Worm (Caenorhabditis elegans) whole organism, young adult: ENCODE data around the gene ZK546.19.

Experiments
- B0019.2 ChIP-seq: fragments of 200-800 bp; sonication (Bioruptor generic); conservative IDR thresholded peaks from 2 replicates; pipeline ENCODE4 v1.3.6; 2022; ENCODE audit warnings: missing genetic modification reagents, missing genetic modification characterization, missing compliant biosample characterization
- B0336.3 ChIP-seq: fragments of 200-800 bp; sonication (Bioruptor generic); IDR thresholded peaks from 2 replicates; pipeline ENCODE4 v1.3.6; 2022; ENCODE audit warnings: missing genetic modification characterization, missing compliant biosample characterization
- F49E8.2 ChIP-seq: sonication (generic microtip); optimal IDR thresholded peaks from 3 replicates; lab custom pipeline; 2017; ENCODE audit warnings: missing genetic modification characterization, mild to moderate bottlenecking, missing compliant biosample characterization, antibody characterized with exemption, moderate library complexity; ENCODE audit not compliant: insufficient read depth
- F57A8.1 ChIP-seq: fragments of 200-800 bp; sonication (Bioruptor generic); optimal IDR thresholded peaks from 2 replicates; lab custom pipeline; 2018; ENCODE audit warnings: mild to moderate bottlenecking, missing genetic modification characterization, moderate library complexity, missing compliant biosample characterization
- K12H6.12 ChIP-seq: fragments of 200-800 bp; sonication (Bioruptor generic); optimal IDR thresholded peaks from 2 replicates; lab custom pipeline; 2018; ENCODE audit warnings: mild to moderate bottlenecking, missing genetic modification characterization, missing compliant biosample characterization
- T07F8.4 ChIP-seq: sonication (generic microtip); optimal IDR thresholded peaks from 2 replicates; lab custom pipeline; 2016; ENCODE audit warnings: mild to moderate bottlenecking, missing genetic modification characterization, moderate library complexity, missing compliant biosample characterization
- T26A5.8 ChIP-seq: sonication (generic microtip); optimal IDR thresholded peaks from 2 replicates; lab custom pipeline; 2016; ENCODE audit warnings: missing genetic modification characterization, missing compliant biosample characterization
- Y53F4B.3 ChIP-seq: fragments of 200-800 bp; sonication (Bioruptor generic); IDR thresholded peaks from 2 replicates; pipeline ENCODE4 v1.3.6; 2022; ENCODE audit warnings: missing genetic modification reagents, missing genetic modification characterization, missing compliant biosample characterization
- Y79H2A.3 ChIP-seq: fragments of 200-800 bp; sonication (Bioruptor generic); conservative IDR thresholded peaks from 2 replicates; pipeline ENCODE4 v1.3.6; 2022; ENCODE audit warnings: missing genetic modification reagents, missing genetic modification characterization, missing compliant biosample characterization
- ZK185.1 ChIP-seq: sonication (generic microtip); optimal IDR thresholded peaks from 2 replicates; lab custom pipeline; 2016; ENCODE audit warnings: mild to moderate bottlenecking, missing genetic modification characterization, missing compliant biosample characterization; ENCODE audit not compliant: poor library complexity, severe bottlenecking
- ama-1 ChIP-seq, 3 experiments: fragments of 150-350 bp in 1 of 3; sonication (generic microtip) in 2 of 3; optimal IDR thresholded peaks; 2 replicates each; lab custom pipeline; 2014 to 2018; ENCODE audit warnings: missing biosample characterization in 2 of 3, missing genetic modification characterization in 2 of 3, missing genetic modification reagents in 2 of 3
- atf-7 ChIP-seq: sonication (generic microtip); optimal IDR thresholded peaks from 2 replicates; lab custom pipeline; 2017; ENCODE audit warnings: mild to moderate bottlenecking, missing genetic modification characterization, missing compliant biosample characterization
- athp-1 ChIP-seq: sonication (generic microtip); optimal IDR thresholded peaks from 2 replicates; lab custom pipeline; 2017; ENCODE audit warnings: mild to moderate bottlenecking, missing genetic modification characterization, missing compliant biosample characterization
- attf-3 ChIP-seq: fragments of 200-800 bp; sonication (Bioruptor generic); conservative IDR thresholded peaks from 2 replicates; pipeline ENCODE4 v1.3.6; 2022; ENCODE audit warnings: missing genetic modification reagents, missing genetic modification characterization, missing compliant biosample characterization
- attf-6 ChIP-seq: fragments of 200-800 bp; sonication (Bioruptor generic); IDR thresholded peaks from 2 replicates; pipeline ENCODE4 v1.3.6; 2022; ENCODE audit warnings: missing genetic modification reagents, missing genetic modification characterization, missing compliant biosample characterization
- ccch-3 ChIP-seq: fragments of 200-800 bp; sonication (Bioruptor generic); optimal IDR thresholded peaks from 2 replicates; lab custom pipeline; 2018; ENCODE audit warnings: mild to moderate bottlenecking, missing genetic modification characterization, missing compliant biosample characterization
- cebp-1 ChIP-seq, 2 experiments: fragments of 200-800 bp in 1 of 2; sonication (Bioruptor generic) in 1 of 2; sonication (generic microtip) in 1 of 2; IDR thresholded peaks in 1 of 2; optimal IDR thresholded peaks in 1 of 2; 2 replicates each; pipeline versions ENCODE4 v1.3.6 to Lab custom; 2017 to 2022; ENCODE audit warnings: missing compliant biosample characterization in 2 of 2, missing genetic modification characterization in 2 of 2, mild to moderate bottlenecking in 1 of 2, missing genetic modification reagents in 1 of 2, moderate library complexity in 1 of 2
- cebp-2 ChIP-seq: fragments of 200-800 bp; sonication (Bioruptor generic); IDR thresholded peaks from 2 replicates; pipeline ENCODE4 v1.3.6; 2022; ENCODE audit warnings: missing genetic modification characterization, missing compliant biosample characterization
- ceh-100 ChIP-seq: fragments of 200-800 bp; sonication (Bioruptor generic); IDR thresholded peaks from 2 replicates; pipeline ENCODE4 v1.3.6; 2022; ENCODE audit warnings: missing genetic modification reagents, missing genetic modification characterization, missing compliant biosample characterization
- ceh-27 ChIP-seq: fragments of 200-800 bp; sonication (Bioruptor generic); optimal IDR thresholded peaks from 2 replicates; lab custom pipeline; 2018; ENCODE audit warnings: mild to moderate bottlenecking, missing genetic modification characterization, moderate library complexity, missing compliant biosample characterization
- ceh-58 ChIP-seq: fragments of 200-800 bp; sonication (Bioruptor generic); IDR thresholded peaks from 2 replicates; pipeline ENCODE4 v1.3.6; 2022; ENCODE audit warnings: missing genetic modification characterization, missing compliant biosample characterization
- ceh-79 ChIP-seq: sonication (generic microtip); optimal IDR thresholded peaks from 2 replicates; lab custom pipeline; 2017; ENCODE audit warnings: mild to moderate bottlenecking, missing genetic modification characterization, missing compliant biosample characterization
- die-1 ChIP-seq: sonication (generic microtip); optimal IDR thresholded peaks from 2 replicates; lab custom pipeline; 2016; ENCODE audit warnings: missing genotype, mild to moderate bottlenecking, missing genetic modification characterization, missing compliant biosample characterization
- dox-1 ChIP-seq: fragments of 200-800 bp; sonication (Bioruptor generic); IDR thresholded peaks from 2 replicates; pipeline ENCODE4 v1.3.6; 2022; ENCODE audit warnings: missing genetic modification reagents, missing genetic modification characterization, missing compliant biosample characterization
- dpff-1 ChIP-seq: sonication (generic microtip); optimal IDR thresholded peaks from 2 replicates; lab custom pipeline; 2017; ENCODE audit warnings: mild to moderate bottlenecking, missing genetic modification characterization, missing compliant biosample characterization
- dpl-1 ChIP-seq: fragments of 150-350 bp; optimal IDR thresholded peaks from 2 replicates; lab custom pipeline; 2014; ENCODE audit warnings: missing biosample characterization, missing genetic modification reagents, missing genetic modification characterization
- efl-1 ChIP-seq: fragments of 150-350 bp; optimal IDR thresholded peaks from 2 replicates; lab custom pipeline; 2014; ENCODE audit warnings: missing biosample characterization, missing genetic modification reagents, missing genetic modification characterization
- egrh-3 ChIP-seq: fragments of 200-800 bp; sonication (Bioruptor generic); IDR thresholded peaks from 2 replicates; pipeline ENCODE4 v1.3.6; 2022; ENCODE audit warnings: missing genetic modification reagents, missing genetic modification characterization, missing compliant biosample characterization
- hlh-12 ChIP-seq: sonication (generic microtip); optimal IDR thresholded peaks from 2 replicates; lab custom pipeline; 2016; ENCODE audit warnings: missing genetic modification characterization, missing compliant biosample characterization
- lag-1 ChIP-seq: fragments of 200-800 bp; sonication (Bioruptor generic); IDR thresholded peaks from 2 replicates; pipeline ENCODE4 v1.3.6; 2022; ENCODE audit warnings: missing genetic modification reagents, missing genetic modification characterization, missing compliant biosample characterization
- lin-26 ChIP-seq: fragments of 200-800 bp; sonication (Bioruptor generic); IDR thresholded peaks from 2 replicates; pipeline ENCODE4 v1.3.6; 2022; ENCODE audit warnings: missing genetic modification reagents, missing genetic modification characterization, missing compliant biosample characterization
- lin-54 ChIP-seq: fragments of 200-800 bp; sonication (Bioruptor generic); optimal IDR thresholded peaks from 2 replicates; lab custom pipeline; 2018; ENCODE audit warnings: mild to moderate bottlenecking, missing genetic modification characterization, missing compliant biosample characterization
- lsl-1 ChIP-seq: fragments of 200-800 bp; sonication (Bioruptor generic); optimal IDR thresholded peaks from 2 replicates; lab custom pipeline; 2018; ENCODE audit warnings: mild to moderate bottlenecking, missing genetic modification characterization, moderate library complexity, missing compliant biosample characterization
- madf-8 ChIP-seq: fragments of 200-800 bp; sonication (Bioruptor generic); conservative IDR thresholded peaks from 2 replicates; pipeline ENCODE4 v1.3.6; 2022; ENCODE audit warnings: missing genetic modification reagents, missing genetic modification characterization, missing compliant biosample characterization
- mel-28 ChIP-seq: sonication (generic microtip); optimal IDR thresholded peaks from 2 replicates; lab custom pipeline; 2016; ENCODE audit warnings: borderline replicate concordance, mild to moderate bottlenecking, missing genetic modification characterization, missing compliant biosample characterization
- nfya-2 ChIP-seq: fragments of 200-800 bp; sonication (Bioruptor generic); IDR thresholded peaks from 2 replicates; pipeline ENCODE4 v1.3.6; 2022; ENCODE audit warnings: missing genetic modification reagents, missing genetic modification characterization, missing compliant biosample characterization
- nfyb-1 ChIP-seq: fragments of 200-800 bp; sonication (Bioruptor generic); IDR thresholded peaks from 2 replicates; pipeline ENCODE4 v1.3.6; 2022; ENCODE audit warnings: missing genetic modification reagents, missing genetic modification characterization, missing compliant biosample characterization
- rcor-1 ChIP-seq: fragments of 200-800 bp; sonication (Bioruptor generic); IDR thresholded peaks from 2 replicates; pipeline ENCODE4 v1.3.6; 2022; ENCODE audit warnings: missing genetic modification reagents, missing genetic modification characterization, missing compliant biosample characterization
- snpc-4 ChIP-seq, 5 experiments: fragments of 150-350 bp in 1 of 5; sonication (generic microtip) in 4 of 5; optimal IDR thresholded peaks; 2 replicates each; lab custom pipeline; 2014 to 2018; ENCODE audit warnings: missing genetic modification characterization in 5 of 5, missing biosample characterization in 3 of 5, antibody characterized with exemption in 2 of 5, mild to moderate bottlenecking in 2 of 5, missing compliant biosample characterization in 2 of 5, missing genotype in 2 of 5, moderate library complexity in 2 of 5, missing genetic modification reagents in 1 of 5
- somi-1 ChIP-seq: fragments of 200-800 bp; sonication (Bioruptor generic); optimal IDR thresholded peaks from 2 replicates; lab custom pipeline; 2018; ENCODE audit warnings: mild to moderate bottlenecking, missing genetic modification characterization, missing compliant biosample characterization
- sptf-2 ChIP-seq: fragments of 200-800 bp; sonication (Bioruptor generic); optimal IDR thresholded peaks from 2 replicates; lab custom pipeline; 2018; ENCODE audit warnings: mild to moderate bottlenecking, missing genetic modification characterization, missing compliant biosample characterization
- tbx-9 ChIP-seq: sonication (generic microtip); optimal IDR thresholded peaks from 2 replicates; lab custom pipeline; 2016; ENCODE audit warnings: borderline replicate concordance, missing genetic modification characterization, inconsistent platforms, missing compliant biosample characterization
- tlf-1 ChIP-seq: fragments of 200-800 bp; sonication (Bioruptor generic); optimal IDR thresholded peaks from 2 replicates; lab custom pipeline; 2018; ENCODE audit warnings: mild to moderate bottlenecking, missing genetic modification characterization, missing compliant biosample characterization
- unc-130 ChIP-seq: sonication (generic microtip); optimal IDR thresholded peaks from 2 replicates; lab custom pipeline; 2016; ENCODE audit warnings: missing genetic modification reagents, missing genetic modification characterization, missing compliant biosample characterization
- ztf-22 ChIP-seq: fragments of 200-800 bp; sonication (Bioruptor generic); optimal IDR thresholded peaks from 2 replicates; lab custom pipeline; 2018; ENCODE audit warnings: mild to moderate bottlenecking, missing genetic modification characterization, moderate library complexity, missing compliant biosample characterization
- ztf-26 ChIP-seq: sonication (generic microtip); optimal IDR thresholded peaks from 2 replicates; lab custom pipeline; 2017; ENCODE audit warnings: missing genetic modification characterization, missing compliant biosample characterization
- ztf-6 ChIP-seq: fragments of 200-800 bp; sonication (Bioruptor generic); IDR thresholded peaks from 2 replicates; pipeline ENCODE4 v1.3.6; 2022; ENCODE audit warnings: missing genetic modification reagents, missing genetic modification characterization, missing compliant biosample characterization

Gene ZK546.19

DNA sequence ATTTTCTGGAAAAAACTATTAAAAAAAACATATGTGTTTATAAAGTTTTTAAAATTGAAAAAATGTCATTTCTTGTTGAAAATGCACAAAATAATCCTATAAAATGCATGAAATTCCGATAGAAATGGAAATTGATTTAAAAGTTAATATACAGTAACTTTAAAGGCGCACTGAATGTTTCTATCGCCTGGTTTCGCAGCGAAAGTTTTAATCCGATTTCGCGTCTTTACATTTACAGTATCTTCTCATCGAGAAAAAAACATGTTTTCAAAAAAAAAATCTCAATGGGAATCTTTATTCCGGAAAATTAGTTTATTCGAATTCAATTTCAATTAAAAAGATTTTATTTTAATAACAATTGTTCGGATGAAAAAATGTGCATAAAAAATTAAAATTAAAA lies 27.3 kb upstream of the ZK546.19 start, which contains the start of gene R05F9.11 (continued):
- TF ChIP-seq egrh-3 (GFP tag; lab: Robert Waterston, UW) (no peak), ceh-27 (GFP tag; lab: Kevin White, UChicago) (no peak), attf-6 (no peak), die-1 (tag; lab: Kevin White, UChicago) (no peak), B0019.2 (GFP tag; lab: Robert Waterston, UW) (no peak), T07F8.4 (tag; lab: Kevin White, UChicago) (no peak), hlh-12 (no peak), dox-1 (GFP tag; lab: Robert Waterston, UW) (no peak), athp-1 (tag; lab: Kevin White, UChicago) (no peak), cebp-1 (GFP tag; IDR thresholded peaks at IDR 0.05; lab: Robert Waterston, UW) (no peak), cebp-1 (tag; optimal IDR thresholded peaks at IDR 0.05; lab: Kevin White, UChicago) (no peak), dpl-1 (GFP tag; lab: Kevin White, UChicago) (no peak), snpc-4 (GFP tag; optimal IDR thresholded peaks at IDR 0.05; lab: Kevin White, UChicago) (no peak), snpc-4 (tag; optimal IDR thresholded peaks at IDR 0.05; lab: Kevin White, UChicago) (no peak), Y53F4B.3 (GFP tag; lab: Robert Waterston, UW) (no peak), K12H6.12 (tag; lab: Kevin White, UChicago) (no peak), ztf-26 (tag; lab: Kevin White, UChicago) (no peak), ZK185.1 (no peak), lag-1 (GFP tag; lab: Robert Waterston, UW) (no peak), ceh-100 (GFP tag; lab: Robert Waterston, UW) (no peak), ceh-79 (tag; lab: Kevin White, UChicago) (no peak), B0336.3 (GFP tag; lab: Robert Waterston, UW) (no peak), atf-7 (tag; lab: Kevin White, UChicago) (no peak), F57A8.1 (GFP tag; lab: Kevin White, UChicago) (no peak), efl-1 (peak; percentile 27), ccch-3 (GFP tag; lab: Kevin White, UChicago) (no peak), T26A5.8 (tag; lab: Kevin White, UChicago) (no peak), somi-1 (GFP tag; lab: Kevin White, UChicago) (no peak), ztf-22 (GFP tag; lab: Kevin White, UChicago) (no peak), unc-130 (GFP tag; lab: Kevin White, UChicago) (no peak), rcor-1 (0 out of 2 replicates have a peak, but pooled peaks have one; percentile 11), tlf-1 (peak; percentile 4), attf-3 (GFP tag; lab: Robert Waterston, UW) (no peak), nfya-2 (no peak)
- TF ChIP-seq, all 124 proteins: peak for 16

DNA sequence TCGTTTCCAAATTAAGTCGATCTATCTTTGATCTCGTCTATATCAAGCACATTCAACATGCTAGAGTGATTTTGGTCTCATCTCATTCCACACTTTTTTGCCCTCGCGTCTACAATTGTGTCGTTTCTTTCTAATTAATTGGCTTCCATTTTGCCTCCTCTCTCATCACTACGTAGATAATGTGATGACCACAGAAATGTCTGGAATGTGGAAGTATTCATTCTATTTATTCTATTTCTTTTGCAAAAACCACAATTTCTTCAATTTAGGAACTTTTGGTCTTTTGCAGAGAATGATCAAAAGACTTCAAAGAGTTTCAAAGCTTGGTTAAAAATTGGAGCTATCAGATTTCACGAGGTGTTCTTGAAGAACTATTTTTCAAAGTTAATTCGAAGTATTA lies 26.0 kb upstream of the ZK546.19 start:
- TF ChIP-seq ztf-6 (GFP tag; lab: Robert Waterston, UW), result no peak
- no peak for TF ChIP-seq dpl-1 (GFP tag; lab: Kevin White, UChicago)
- no peak for TF ChIP-seq somi-1 (GFP tag; lab: Kevin White, UChicago)
- TF ChIP-seq cebp-2 (GFP tag; lab: Robert Waterston, UW), result no peak
- TF ChIP-seq nfyb-1 (GFP tag; lab: Robert Waterston, UW), result no peak
- TF ChIP-seq lin-26 (GFP tag; lab: Robert Waterston, UW), result no peak
- no peak for TF ChIP-seq B0019.2 (GFP tag; lab: Robert Waterston, UW)
- no peak for TF ChIP-seq Y53F4B.3 (GFP tag; lab: Robert Waterston, UW)
- no peak for TF ChIP-seq sptf-2
- TF ChIP-seq ceh-58 (GFP tag; lab: Robert Waterston, UW), result no peak
- TF ChIP-seq Y79H2A.3 (GFP tag; lab: Robert Waterston, UW), result no peak
- TF ChIP-seq dpff-1 (tag; lab: Kevin White, UChicago), result no peak
- no peak for TF ChIP-seq attf-6
- TF ChIP-seq madf-8 (GFP tag; lab: Robert Waterston, UW), result no peak
- TF ChIP-seq ama-1 (optimal IDR thresholded peaks at IDR 0.05; lab: Kevin White, UChicago), result no peak
- TF ChIP-seq ama-1 (GFP tag; optimal IDR thresholded peaks at IDR 0.05; lab: Kevin White, UChicago), result no peak
- TF ChIP-seq lsl-1 (GFP tag; lab: Kevin White, UChicago), result no peak
- TF ChIP-seq F49E8.2 (tag; lab: Kevin White, UChicago), result no peak
- TF ChIP-seq mel-28, result no peak
- no peak for TF ChIP-seq lin-54 (GFP tag; lab: Kevin White, UChicago)
- TF ChIP-seq tbx-9 (tag; lab: Kevin White, UChicago), result no peak
